Worm (Caenorhabditis elegans) whole organism, late embryonic: ENCODE measurements around the gene ags-3.
A peak's percentile ranks its signal among the peaks of the same experiment; 100 is the strongest.

Experiments used
- F13H6.1 ChIP-seq: sonication (generic microtip); optimal IDR thresholded peaks from 2 replicates; lab custom pipeline; 2016; ENCODE audit warnings: missing genetic modification characterization, missing compliant biosample characterization
- Y22D7AL.16 ChIP-seq: sonication (generic microtip); optimal IDR thresholded peaks from 2 replicates; lab custom pipeline; 2016; ENCODE audit warnings: missing genetic modification characterization, missing compliant biosample characterization
- ama-1 ChIP-seq: fragments of 150-350 bp; optimal IDR thresholded peaks from 2 replicates; lab custom pipeline; 2014
- ceh-18 ChIP-seq: sonication (generic microtip); optimal IDR thresholded peaks from 2 replicates; lab custom pipeline; 2016; ENCODE audit warnings: missing genetic modification characterization, missing compliant biosample characterization
- ceh-19 ChIP-seq: fragments of 200-800 bp; sonication (Bioruptor generic); optimal IDR thresholded peaks from 2 replicates; lab custom pipeline; 2018; ENCODE audit warnings: mild to moderate bottlenecking, missing genetic modification characterization, missing compliant biosample characterization
- ceh-31 ChIP-seq: sonication (generic microtip); optimal IDR thresholded peaks from 2 replicates; lab custom pipeline; 2016; ENCODE audit warnings: missing genetic modification characterization, missing compliant biosample characterization
- ceh-34 ChIP-seq: sonication (generic microtip); optimal IDR thresholded peaks from 2 replicates; lab custom pipeline; 2016; ENCODE audit warnings: mild to moderate bottlenecking, missing genetic modification characterization, missing compliant biosample characterization
- ceh-48 ChIP-seq: sonication (generic microtip); optimal IDR thresholded peaks from 2 replicates; lab custom pipeline; 2016; ENCODE audit warnings: missing genetic modification characterization, inconsistent platforms, missing compliant biosample characterization
- elt-2 ChIP-seq: sonication (generic microtip); optimal IDR thresholded peaks from 2 replicates; lab custom pipeline; 2016; ENCODE audit warnings: missing genetic modification reagents, missing genetic modification characterization, missing compliant biosample characterization
- gmeb-2 ChIP-seq: sonication (generic microtip); optimal IDR thresholded peaks from 2 replicates; lab custom pipeline; 2016; ENCODE audit warnings: missing genetic modification characterization, inconsistent platforms, missing compliant biosample characterization
- hlh-8 ChIP-seq: sonication (generic microtip); optimal IDR thresholded peaks from 2 replicates; lab custom pipeline; 2016; ENCODE audit warnings: missing genotype, missing genetic modification characterization, missing compliant biosample characterization
- lim-6 ChIP-seq: sonication (generic microtip); optimal IDR thresholded peaks from 2 replicates; lab custom pipeline; 2016; ENCODE audit warnings: missing genetic modification characterization, missing compliant biosample characterization
- lin-11 ChIP-seq: fragments of 200-800 bp; sonication (Bioruptor generic); optimal IDR thresholded peaks from 2 replicates; lab custom pipeline; 2018; ENCODE audit warnings: mild to moderate bottlenecking, missing genetic modification characterization, missing compliant biosample characterization
- madf-2 ChIP-seq: sonication (generic microtip); optimal IDR thresholded peaks from 2 replicates; lab custom pipeline; 2017; ENCODE audit warnings: missing genetic modification characterization, missing compliant biosample characterization
- nfya-1 ChIP-seq: sonication (generic microtip); optimal IDR thresholded peaks from 2 replicates; lab custom pipeline; 2017; ENCODE audit warnings: missing genetic modification characterization, mild to moderate bottlenecking, missing compliant biosample characterization, antibody characterized with exemption, moderate library complexity
- odd-2 ChIP-seq: sonication (generic microtip); optimal IDR thresholded peaks from 2 replicates; lab custom pipeline; 2017; ENCODE audit warnings: antibody characterized with exemption, mild to moderate bottlenecking, missing genetic modification characterization, missing compliant biosample characterization
- pat-9 ChIP-seq: fragments of 200-800 bp; sonication (Bioruptor generic); optimal IDR thresholded peaks from 2 replicates; lab custom pipeline; 2018; ENCODE audit warnings: mild to moderate bottlenecking, missing genetic modification characterization, moderate library complexity, missing compliant biosample characterization
- ref-2 ChIP-seq: sonication (generic microtip); optimal IDR thresholded peaks from 2 replicates; lab custom pipeline; 2016; ENCODE audit warnings: missing genetic modification characterization, missing compliant biosample characterization
- rnt-1 ChIP-seq: sonication (generic microtip); optimal IDR thresholded peaks from 2 replicates; lab custom pipeline; 2016; ENCODE audit warnings: missing genetic modification characterization, missing compliant biosample characterization
- sdc-2 ChIP-seq: sonication (generic microtip); optimal IDR thresholded peaks from 2 replicates; lab custom pipeline; 2016; ENCODE audit warnings: missing genotype, missing genetic modification characterization, missing compliant biosample characterization
- sox-2 ChIP-seq: fragments of 200-800 bp; sonication (Bioruptor generic); IDR thresholded peaks from 2 replicates; pipeline ENCODE4 v1.3.6; 2022; ENCODE audit warnings: missing genetic modification reagents, missing genetic modification characterization, missing compliant biosample characterization
- tbx-2 ChIP-seq: sonication (generic microtip); optimal IDR thresholded peaks from 2 replicates; lab custom pipeline; 2016; ENCODE audit warnings: missing genetic modification characterization, missing compliant biosample characterization
- ttx-3 ChIP-seq: sonication (generic microtip); optimal IDR thresholded peaks from 2 replicates; lab custom pipeline; 2016; ENCODE audit warnings: missing genetic modification reagents, missing genetic modification characterization, missing compliant biosample characterization
- unc-3 ChIP-seq, 2 experiments: fragments of 200-800 bp in 1 of 2; sonication (Bioruptor generic) in 1 of 2; sonication (generic microtip) in 1 of 2; conservative IDR thresholded peaks in 1 of 2; optimal IDR thresholded peaks in 1 of 2; 2 replicates each; pipeline versions ENCODE4 v1.3.6 to Lab custom; 2016 to 2022; ENCODE audit warnings: missing compliant biosample characterization in 2 of 2, missing genetic modification characterization in 2 of 2, missing genetic modification reagents in 1 of 2
- unc-42 ChIP-seq: sonication (generic microtip); optimal IDR thresholded peaks from 2 replicates; lab custom pipeline; 2016; ENCODE audit warnings: missing genotype, missing genetic modification characterization, missing compliant biosample characterization
- unc-55 ChIP-seq: sonication (generic microtip); optimal IDR thresholded peaks from 2 replicates; lab custom pipeline; 2017; ENCODE audit warnings: missing biosample characterization, missing genetic modification reagents, missing genetic modification characterization

Gene ags-3

DNA sequence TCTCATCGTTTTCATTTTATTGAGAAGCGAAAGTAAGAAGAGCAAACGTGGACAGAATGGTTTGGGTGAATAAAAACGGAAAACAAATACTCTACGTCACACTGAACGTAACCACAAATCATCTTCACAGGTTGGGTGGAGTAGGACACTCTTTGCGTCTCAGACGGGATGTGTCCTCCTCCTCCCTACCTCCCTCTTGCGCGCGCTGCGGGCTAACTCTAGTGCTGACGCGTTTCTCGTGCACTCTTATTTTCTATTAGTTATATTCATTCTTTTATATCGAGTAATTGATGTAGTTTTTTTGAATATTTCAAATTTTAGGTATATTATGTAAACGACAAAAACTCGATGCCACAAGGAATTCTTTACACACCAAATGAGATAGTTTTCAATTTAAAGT lies 59.4 kb downstream of the ags-3 start, which contains the start of gene Y34B4A.7:
Y34B4A.7 (plus strand) TSS at position 297 of the 400 bp plus-strand sequence.
- TF ChIP-seq elt-2 (peak; percentile 52), unc-55 (GFP tag; lab: Kevin White, UChicago) (peak; percentile 60), hlh-8 (tag; lab: Kevin White, UChicago) (no peak), ttx-3 (peak; percentile 18), gmeb-2 (tag; lab: Kevin White, UChicago) (no peak), ceh-31 (tag; lab: Kevin White, UChicago) (peak; percentile 3), tbx-2 (peak; percentile 39), rnt-1 (peak; percentile 39), unc-42 (tag; lab: Kevin White, UChicago) (peak; percentile 32), madf-2 (tag; lab: Kevin White, UChicago) (no peak), nfya-1 (peak; percentile 53), ceh-34 (tag; lab: Kevin White, UChicago) (peak; percentile 23), sdc-2 (tag; lab: Kevin White, UChicago) (peak; percentile 37), F13H6.1 (tag; lab: Kevin White, UChicago) (no peak), ref-2 (tag; lab: Kevin White, UChicago) (peak; percentile 6)
- TF ChIP-seq, all 69 proteins: peak for 11

DNA sequence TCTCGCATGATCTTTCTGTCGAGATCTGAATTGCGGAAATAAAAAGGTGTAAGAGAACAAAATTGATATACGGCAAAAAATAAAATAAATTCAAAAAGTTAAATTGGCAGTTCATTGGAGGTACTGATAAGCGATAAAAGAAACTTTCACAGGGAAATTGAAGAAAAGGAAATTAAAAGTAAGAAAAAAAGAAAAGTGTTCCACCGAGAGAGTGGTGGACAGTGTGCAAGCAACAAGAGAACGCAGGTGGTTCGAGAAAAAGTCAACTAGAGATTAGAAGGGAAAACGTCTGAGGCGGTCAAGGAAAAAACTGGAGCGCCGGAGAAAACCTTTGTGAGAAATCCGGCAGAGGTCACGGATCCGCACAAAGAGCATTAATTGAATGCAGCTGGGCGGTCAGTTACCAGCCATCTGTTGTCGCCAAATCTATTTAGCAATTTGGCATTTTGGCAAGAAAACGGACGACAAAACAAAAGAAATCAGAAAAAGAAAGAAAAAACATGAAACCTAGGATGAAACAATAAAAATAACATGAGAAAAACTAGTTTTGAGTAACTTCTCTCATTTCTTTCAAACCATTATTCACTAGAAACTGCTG lies 59.9 kb downstream of the ags-3 start, which contains the start of gene mtm-5:
mtm-5 (minus strand) TSS at position 27 of the 598 bp plus-strand sequence.
- TF ChIP-seq sox-2 (GFP tag; lab: Robert Waterston, UW): peak; percentile 1; the same call in 1 of the 2 replicates
- no peak for TF ChIP-seq pat-9 (tag; lab: Kevin White, UChicago)
- TF ChIP-seq ceh-48 (tag; lab: Kevin White, UChicago): no peak
- TF ChIP-seq lim-6: no peak
- no peak for TF ChIP-seq elt-2
- TF ChIP-seq ceh-18 (tag; lab: Kevin White, UChicago): no peak
- TF ChIP-seq ceh-19 (GFP tag; lab: Kevin White, UChicago): no peak
- no peak for TF ChIP-seq Y22D7AL.16 (tag; lab: Kevin White, UChicago)
- no peak for TF ChIP-seq odd-2
- peak; percentile 33 for TF ChIP-seq unc-42 (tag; lab: Kevin White, UChicago)
- no peak for TF ChIP-seq unc-3 (GFP tag; conservative IDR thresholded peaks at IDR 0.05; lab: Robert Waterston, UW)
- TF ChIP-seq unc-3 (tag; optimal IDR thresholded peaks at IDR 0.05; lab: Kevin White, UChicago): no peak
- TF ChIP-seq ama-1: no peak
- no peak for TF ChIP-seq lin-11 (tag; lab: Kevin White, UChicago)
- TF ChIP-seq tbx-2: no peak
- TF ChIP-seq ceh-31 (tag; lab: Kevin White, UChicago): no peak
- TF ChIP-seq, all 69 proteins: peak for 2
